Fruit fly (Drosophila melanogaster) whole organism, embryonic: ENCODE results near the gene CG6923.

ENCODE experiments used
- Atf6 ChIP-seq: fragments of 200-800 bp; sonication (Bioruptor generic); IDR thresholded peaks from 2 replicates; pipeline ENCODE4 v1.3.6; 2022; ENCODE audit warnings: missing biosample characterization, missing genetic modification characterization
- Awh ChIP-seq: fragments of 200-800 bp; sonication (Bioruptor generic); IDR thresholded peaks from 2 replicates; pipeline ENCODE4, ENCODE4 v1.3.6; 2022; ENCODE audit warnings: missing biosample characterization, missing genetic modification characterization
- CG11504 ChIP-seq: fragments of 200-800 bp; sonication (Bioruptor generic); optimal IDR thresholded peaks from 3 replicates; lab custom pipeline; 2019; ENCODE audit warnings: missing biosample characterization, mild to moderate bottlenecking, missing genetic modification characterization, moderate library complexity
- CG11560 ChIP-seq: fragments of 200-800 bp; sonication (Bioruptor generic); IDR thresholded peaks from 3 replicates; pipeline ENCODE4 v1.3.6; 2022; ENCODE audit warnings: missing biosample characterization, missing genetic modification characterization
- CG12155 ChIP-seq: fragments of 200-800 bp; sonication (Bioruptor generic); optimal IDR thresholded peaks from 3 replicates; lab custom pipeline; 2016; ENCODE audit warnings: missing biosample characterization, missing genetic modification characterization
- CG15011 ChIP-seq: fragments of 200-800 bp; sonication (Bioruptor generic); optimal IDR thresholded peaks from 3 replicates; lab custom pipeline; 2018; ENCODE audit warnings: missing biosample characterization, mild to moderate bottlenecking, missing genetic modification characterization
- CG2712 ChIP-seq: fragments of 200-800 bp; optimal IDR thresholded peaks from 3 replicates; lab custom pipeline; 2019; ENCODE audit warnings: missing biosample characterization, mild to moderate bottlenecking, missing genetic modification characterization, moderate library complexity
- CG30431 ChIP-seq: fragments of 200-800 bp; sonication (Bioruptor generic); optimal IDR thresholded peaks from 2 replicates; lab custom pipeline; 2017; ENCODE audit warnings: missing biosample characterization, missing genetic modification characterization
- CG31388 ChIP-seq: fragments of 200-800 bp; sonication (Bioruptor generic); optimal IDR thresholded peaks from 2 replicates; lab custom pipeline; 2016; ENCODE audit warnings: missing biosample characterization, missing genetic modification characterization
- CG3163 ChIP-seq: fragments of 200-800 bp; sonication (Bioruptor generic); optimal IDR thresholded peaks from 3 replicates; lab custom pipeline; 2016; ENCODE audit warnings: missing biosample characterization, missing genetic modification characterization
- CG42726 ChIP-seq: fragments of 200-800 bp; sonication (Bioruptor generic); IDR thresholded peaks from 2 replicates; pipeline ENCODE4 v1.3.6; 2022; ENCODE audit warnings: missing biosample characterization, missing genetic modification characterization; ENCODE audit not compliant: partially characterized antibody
- CG4360 ChIP-seq: fragments of 200-800 bp; sonication (Bioruptor generic); IDR thresholded peaks from 2 replicates; pipeline ENCODE4 v1.3.6; 2022; ENCODE audit warnings: missing biosample characterization, missing genetic modification characterization
- CG4617 ChIP-seq: fragments of 200-800 bp; sonication (Bioruptor generic); optimal IDR thresholded peaks from 3 replicates; lab custom pipeline; 2016; ENCODE audit warnings: missing biosample characterization, missing genetic modification characterization, borderline replicate concordance
- CG7556 ChIP-seq: fragments of 200-800 bp; sonication (Bioruptor generic); optimal IDR thresholded peaks from 2 replicates; lab custom pipeline; 2017; ENCODE audit warnings: missing biosample characterization, mild to moderate bottlenecking, missing genetic modification characterization
- CG8089 ChIP-seq: fragments of 200-800 bp; sonication (Bioruptor generic); optimal IDR thresholded peaks from 3 replicates; lab custom pipeline; 2016; ENCODE audit warnings: missing biosample characterization, missing genetic modification characterization
- Camta ChIP-seq: fragments of 200-800 bp; sonication (Bioruptor generic); optimal IDR thresholded peaks from 2 replicates; lab custom pipeline; 2016; ENCODE audit warnings: missing biosample characterization, missing genetic modification characterization
- Dbx ChIP-seq: fragments of 200-800 bp; sonication (Bioruptor generic); IDR thresholded peaks from 3 replicates; pipeline ENCODE4 v1.3.6; 2022; ENCODE audit warnings: missing biosample characterization, missing genetic modification characterization
- Dek ChIP-seq: fragments of 200-800 bp; sonication (Bioruptor generic); optimal IDR thresholded peaks from 3 replicates; lab custom pipeline; 2019; ENCODE audit warnings: missing biosample characterization, mild to moderate bottlenecking, missing genetic modification characterization, moderate library complexity
- HHEX ChIP-seq: fragments of 200-800 bp; sonication (Bioruptor generic); optimal IDR thresholded peaks from 3 replicates; lab custom pipeline; 2017; ENCODE audit warnings: missing biosample characterization, mild to moderate bottlenecking, missing genetic modification characterization, missing genetic modification reagents
- Hmr ChIP-seq: fragments of 200-800 bp; sonication (Bioruptor generic); optimal IDR thresholded peaks from 3 replicates; lab custom pipeline; 2017; ENCODE audit warnings: mild to moderate bottlenecking, missing biosample characterization, missing genetic modification reagents, missing genetic modification characterization
- Hsf ChIP-seq: fragments of 200-800 bp; sonication (Bioruptor generic); optimal IDR thresholded peaks from 3 replicates; lab custom pipeline; 2016; ENCODE audit warnings: missing biosample characterization, missing genetic modification characterization
- Jarid2 ChIP-seq: fragments of 200-800 bp; sonication (Bioruptor generic); optimal IDR thresholded peaks from 3 replicates; lab custom pipeline; 2017; ENCODE audit warnings: mild to moderate bottlenecking, missing biosample characterization, missing genetic modification reagents, missing genetic modification characterization
- Kr ChIP-seq: fragments of 200-800 bp; sonication (Bioruptor generic); optimal IDR thresholded peaks from 2 replicates; lab custom pipeline; 2017; ENCODE audit warnings: missing biosample characterization, mild to moderate bottlenecking, missing genetic modification characterization
- Lpt ChIP-seq: fragments of >200 bp; optimal IDR thresholded peaks from 2 replicates; lab custom pipeline; 2018; ENCODE audit warnings: missing biosample characterization, missing genetic modification characterization
- Meics ChIP-seq: fragments of 200-800 bp; sonication (Bioruptor generic); optimal IDR thresholded peaks from 2 replicates; lab custom pipeline; 2017; ENCODE audit warnings: missing biosample characterization, mild to moderate bottlenecking, missing genetic modification characterization
- Oaz ChIP-seq: fragments of 200-800 bp; sonication (Bioruptor generic); IDR thresholded peaks from 2 replicates; pipeline ENCODE4 v1.3.6; 2022; ENCODE audit warnings: missing biosample characterization, missing genetic modification characterization
- Ptx1 ChIP-seq: fragments of 200-800 bp; sonication (Bioruptor generic); IDR thresholded peaks from 2 replicates; pipeline ENCODE4 v1.3.6; 2022; ENCODE audit warnings: missing biosample characterization, missing genetic modification characterization
- Sox102F ChIP-seq: fragments of 200-800 bp; sonication (Bioruptor generic); optimal IDR thresholded peaks from 2 replicates; lab custom pipeline; 2018; ENCODE audit warnings: missing biosample characterization, mild to moderate bottlenecking, missing genetic modification characterization, moderate library complexity
- Stat92E ChIP-seq, 3 experiments: fragments of >200 bp in 2 of 3; fragments of 200-800 bp in 1 of 3; sonication (Bioruptor generic) in 1 of 3; optimal IDR thresholded peaks; 2 replicates each; lab custom pipeline; 2017 to 2019; ENCODE audit warnings: missing biosample characterization in 3 of 3, missing genetic modification characterization in 3 of 3, mild to moderate bottlenecking in 1 of 3, moderate library complexity in 1 of 3
- bab2 ChIP-seq: fragments of 200-800 bp; sonication (Bioruptor generic); optimal IDR thresholded peaks from 2 replicates; lab custom pipeline; 2016; ENCODE audit warnings: missing biosample characterization, missing genetic modification characterization
- bigmax ChIP-seq: fragments of 200-800 bp; sonication (Bioruptor generic); optimal IDR thresholded peaks from 2 replicates; lab custom pipeline; 2018; ENCODE audit warnings: missing biosample characterization, mild to moderate bottlenecking, missing genetic modification characterization
- dmrt99B ChIP-seq: fragments of 200-800 bp; sonication (Bioruptor generic); optimal IDR thresholded peaks from 2 replicates; lab custom pipeline; 2018; ENCODE audit warnings: missing biosample characterization, mild to moderate bottlenecking, missing genetic modification characterization, moderate library complexity
- en ChIP-seq: fragments of 200-800 bp; sonication (Bioruptor generic); optimal IDR thresholded peaks from 2 replicates; lab custom pipeline; 2016; ENCODE audit warnings: missing biosample characterization, missing genetic modification characterization
- ewg ChIP-seq: fragments of 200-800 bp; sonication (Bioruptor generic); optimal IDR thresholded peaks from 3 replicates; lab custom pipeline; 2017; ENCODE audit warnings: mild to moderate bottlenecking, missing biosample characterization, missing genetic modification reagents, missing genetic modification characterization
- grau ChIP-seq: fragments of 200-800 bp; optimal IDR thresholded peaks from 3 replicates; lab custom pipeline; 2019; ENCODE audit warnings: missing biosample characterization, mild to moderate bottlenecking, missing genetic modification characterization, moderate library complexity
- gsb ChIP-seq: fragments of 200-800 bp; sonication (Bioruptor generic); IDR thresholded peaks from 2 replicates; pipeline ENCODE4 v1.3.6; 2022; ENCODE audit warnings: missing biosample characterization, missing genetic modification characterization
- hkb ChIP-seq, 2 experiments: fragments of 200-800 bp in 1 of 2; fragments of >200 bp in 1 of 2; sonication (Bioruptor generic) in 1 of 2; IDR thresholded peaks in 1 of 2; optimal IDR thresholded peaks in 1 of 2; 2 replicates each; pipeline versions ENCODE4 v1.3.6 to Lab custom; 2017 to 2022; ENCODE audit warnings: missing biosample characterization in 1 of 2, missing genetic modification characterization in 1 of 2
- lab ChIP-seq: fragments of 200-800 bp; sonication (Bioruptor generic); optimal IDR thresholded peaks from 3 replicates; lab custom pipeline; 2017; ENCODE audit warnings: missing biosample characterization, missing genetic modification characterization, mild to moderate bottlenecking, moderate library complexity, missing genetic modification reagents
- pho ChIP-seq: fragments of 200-800 bp; sonication (Bioruptor generic); optimal IDR thresholded peaks from 2 replicates; lab custom pipeline; 2016; ENCODE audit warnings: missing biosample characterization, missing genetic modification characterization
- pnt ChIP-seq: fragments of 200-800 bp; sonication (Bioruptor generic); optimal IDR thresholded peaks from 3 replicates; lab custom pipeline; 2016; ENCODE audit warnings: missing biosample characterization, missing genetic modification characterization
- row ChIP-seq: fragments of 200-800 bp; sonication (Bioruptor generic); IDR thresholded peaks from 3 replicates; pipeline ENCODE4 v1.3.6; 2022; ENCODE audit warnings: missing biosample characterization, missing genetic modification characterization
- run ChIP-seq: fragments of 200-800 bp; sonication (Bioruptor generic); optimal IDR thresholded peaks from 3 replicates; lab custom pipeline; 2018; ENCODE audit warnings: missing biosample characterization, mild to moderate bottlenecking, missing genetic modification characterization
- scrt ChIP-seq: fragments of 200-800 bp; sonication (Bioruptor generic); optimal IDR thresholded peaks from 2 replicates; lab custom pipeline; 2018; ENCODE audit warnings: missing biosample characterization, mild to moderate bottlenecking, missing genetic modification characterization, moderate library complexity
- sd ChIP-seq: fragments of 200-800 bp; sonication (Bioruptor generic); optimal IDR thresholded peaks from 3 replicates; lab custom pipeline; 2018; ENCODE audit warnings: missing biosample characterization, mild to moderate bottlenecking, missing genetic modification characterization, moderate library complexity
- sisA ChIP-seq: fragments of 200-800 bp; sonication (Bioruptor generic); IDR thresholded peaks from 2 replicates; pipeline ENCODE4 v1.3.6; 2022; ENCODE audit warnings: missing biosample characterization, missing genetic modification characterization
- stc ChIP-seq: fragments of 200-800 bp; sonication (Bioruptor generic); IDR thresholded peaks from 2 replicates; pipeline ENCODE4 v1.3.6; 2022; ENCODE audit warnings: missing biosample characterization, missing genetic modification characterization
- tll ChIP-seq, 2 experiments: fragments of 200-800 bp in 1 of 2; fragments of >200 bp in 1 of 2; sonication (Bioruptor generic) in 1 of 2; optimal IDR thresholded peaks; 2 replicates each; lab custom pipeline; 2017 to 2019; ENCODE audit warnings: missing biosample characterization in 2 of 2, missing genetic modification characterization in 2 of 2, mild to moderate bottlenecking in 1 of 2, moderate library complexity in 1 of 2
- zfh2 ChIP-seq: fragments of 200-800 bp; sonication (Bioruptor generic); optimal IDR thresholded peaks from 2 replicates; lab custom pipeline; 2016; ENCODE audit warnings: missing biosample characterization, missing genetic modification characterization

Gene CG6923

dm6 chr3R:11694311-11695305, 55.2 kb downstream of the CG6923 start, which contains the start of gene Fer3 (continued):
- TF ChIP-seq CG2712 (tag; lab: Kevin White, UChicago), result no peak
- TF ChIP-seq bab2, result no peak
- TF ChIP-seq CG15011 (GFP tag; lab: Kevin White, UChicago), result no peak
- TF ChIP-seq bigmax, result no peak
- no peak for TF ChIP-seq grau (tag; lab: Kevin White, UChicago)
- TF ChIP-seq Dbx (GFP tag; lab: Robert Waterston, UW), result no peak
- TF ChIP-seq CG11504 (tag; lab: Kevin White, UChicago), result peak; percentile 31
- TF ChIP-seq tll (GFP tag; optimal IDR thresholded peaks at IDR 0.05; lab: Kevin White, UChicago), result peak in 1 of 2 experiments; percentile 26
- TF ChIP-seq dmrt99B, result no peak
- TF ChIP-seq Dek (tag; lab: Kevin White, UChicago), result peak; percentile 13
- no peak for TF ChIP-seq hkb (optimal IDR thresholded peaks at IDR 0.05; lab: Kevin White, UChicago)
- no peak for TF ChIP-seq hkb (GFP tag; IDR thresholded peaks at IDR 0.05; lab: Robert Waterston, UW)
- no peak for TF ChIP-seq Ptx1 (GFP tag; lab: Robert Waterston, UW)
- peak; percentile 90 for TF ChIP-seq CG3163
- no peak for TF ChIP-seq CG31388
- no peak for TF ChIP-seq en (GFP tag; lab: Kevin White, UChicago)
- peak; percentile 93 for TF ChIP-seq scrt (GFP tag; lab: Kevin White, UChicago)
- TF ChIP-seq row (GFP tag; lab: Robert Waterston, UW), result peak; percentile 22; the same call in 1 of the 3 replicates
- no peak for TF ChIP-seq pnt (GFP tag; lab: Kevin White, UChicago)
- no peak for TF ChIP-seq stc (GFP tag; lab: Robert Waterston, UW)
- peak; percentile 28 for TF ChIP-seq Hmr (GFP tag; lab: Kevin White, UChicago)
- TF ChIP-seq Oaz (GFP tag; lab: Robert Waterston, UW), result no peak
- TF ChIP-seq CG12155 (GFP tag; lab: Kevin White, UChicago), result no peak
- TF ChIP-seq pho (GFP tag; lab: Kevin White, UChicago), result no peak
- TF ChIP-seq CG8089 (GFP tag; lab: Kevin White, UChicago), result no peak
- no peak for TF ChIP-seq Camta (GFP tag; lab: Kevin White, UChicago)
- no peak for TF ChIP-seq Lpt (GFP tag; lab: Kevin White, UChicago)
- no peak for TF ChIP-seq CG30431
- no peak for TF ChIP-seq Stat92E (GFP tag; optimal IDR thresholded peaks at IDR 0.05; lab: Kevin White, UChicago)
- no peak for TF ChIP-seq zfh2 (GFP tag; lab: Kevin White, UChicago)
- TF ChIP-seq sisA, result no peak
- TF ChIP-seq Sox102F (GFP tag; lab: Kevin White, UChicago), result peak; percentile 15
- no peak for TF ChIP-seq HHEX (GFP tag; lab: Kevin White, UChicago)
- peak; percentile 40 for TF ChIP-seq ewg (GFP tag; lab: Kevin White, UChicago)
- TF ChIP-seq sd (tag; lab: Kevin White, UChicago), result peak; percentile 40
- TF ChIP-seq run (tag; lab: Kevin White, UChicago), result no peak
- TF ChIP-seq Kr (GFP tag; lab: Kevin White, UChicago), result no peak
- no peak for TF ChIP-seq CG4360 (GFP tag; lab: Robert Waterston, UW)
- no peak for TF ChIP-seq CG11560 (tag; lab: Robert Waterston, UW)
- no peak for TF ChIP-seq gsb (GFP tag; lab: Robert Waterston, UW)
- TF ChIP-seq CG4617 (GFP tag; lab: Kevin White, UChicago), result no peak
- TF ChIP-seq Meics (GFP tag; lab: Kevin White, UChicago), result peak; percentile 0
- TF ChIP-seq Jarid2 (GFP tag; lab: Kevin White, UChicago), result no peak
- no peak for TF ChIP-seq Hsf (GFP tag; lab: Kevin White, UChicago)
- no peak for TF ChIP-seq Awh
- TF ChIP-seq lab (GFP tag; lab: Kevin White, UChicago), result peak; percentile 9
- TF ChIP-seq Atf6 (GFP tag; lab: Robert Waterston, UW), result peak; percentile 38; the same call in 1 of the 2 replicates
- no peak for TF ChIP-seq CG42726
- peak; percentile 2 for TF ChIP-seq CG7556 (GFP tag; lab: Kevin White, UChicago)
